Fruit fly (Drosophila melanogaster) whole organism, embryonic: Measurements from ENCODE around the gene CG10068.
A peak's percentile ranks its signal among the peaks of the same experiment; 100 is the strongest.

Experiments used
- Ada2b ChIP-seq: fragments of 200-800 bp; sonication (Bioruptor generic); IDR thresholded peaks from 2 replicates; pipeline ENCODE4 v1.3.6; 2022; ENCODE audit warnings: missing biosample characterization, missing genetic modification characterization
- B-H2 ChIP-seq: fragments of 200-800 bp; sonication (Bioruptor generic); optimal IDR thresholded peaks from 2 replicates; lab custom pipeline; 2018; ENCODE audit warnings: missing biosample characterization, mild to moderate bottlenecking, missing genetic modification characterization
- CG12071 ChIP-seq: fragments of 200-800 bp; sonication (Bioruptor generic); optimal IDR thresholded peaks from 3 replicates; lab custom pipeline; 2018; ENCODE audit warnings: missing biosample characterization, mild to moderate bottlenecking, missing genetic modification characterization
- CG1233 ChIP-seq: fragments of 200-800 bp; sonication (Bioruptor generic); optimal IDR thresholded peaks from 4 replicates; lab custom pipeline; 2018; ENCODE audit warnings: missing biosample characterization, mild to moderate bottlenecking, missing genetic modification characterization
- CG12391 ChIP-seq: fragments of 200-800 bp; sonication (Bioruptor generic); optimal IDR thresholded peaks from 3 replicates; lab custom pipeline; 2018; ENCODE audit warnings: missing biosample characterization, mild to moderate bottlenecking, missing genetic modification characterization, moderate library complexity
- CG12744 ChIP-seq: fragments of 200-800 bp; sonication (Bioruptor generic); optimal IDR thresholded peaks from 2 replicates; lab custom pipeline; 2016; ENCODE audit warnings: missing biosample characterization, missing genetic modification characterization
- CG12942 ChIP-seq: fragments of 200-800 bp; sonication (Bioruptor generic); optimal IDR thresholded peaks from 3 replicates; lab custom pipeline; 2016; ENCODE audit warnings: missing biosample characterization, missing genetic modification characterization
- CG15696 ChIP-seq: fragments of 200-800 bp; sonication (Bioruptor generic); optimal IDR thresholded peaks from 2 replicates; lab custom pipeline; 2019; ENCODE audit warnings: missing biosample characterization, mild to moderate bottlenecking, missing genetic modification characterization, moderate library complexity
- CG30020 ChIP-seq: fragments of 200-800 bp; optimal IDR thresholded peaks from 2 replicates; lab custom pipeline; 2019; ENCODE audit warnings: missing biosample characterization, mild to moderate bottlenecking, missing genetic modification characterization, moderate library complexity
- CG3065 ChIP-seq: fragments of 200-800 bp; sonication (Bioruptor generic); optimal IDR thresholded peaks from 2 replicates; lab custom pipeline; 2016; ENCODE audit warnings: missing biosample characterization, missing genetic modification characterization
- CG34224 ChIP-seq: fragments of 200-800 bp; sonication (Bioruptor generic); IDR thresholded peaks from 3 replicates; pipeline ENCODE4 v1.3.6; 2022; ENCODE audit warnings: missing biosample characterization, missing genetic modification characterization; ENCODE audit not compliant: partially characterized antibody
- CG34376 ChIP-seq: fragments of 200-800 bp; sonication (Bioruptor generic); optimal IDR thresholded peaks from 2 replicates; lab custom pipeline; 2018; ENCODE audit warnings: missing biosample characterization, mild to moderate bottlenecking, missing genetic modification characterization
- CG3995 ChIP-seq: fragments of 200-800 bp; sonication (Bioruptor generic); optimal IDR thresholded peaks from 3 replicates; lab custom pipeline; 2016; ENCODE audit warnings: missing biosample characterization, missing genetic modification characterization
- CG4328 ChIP-seq: fragments of 200-800 bp; sonication (Bioruptor generic); optimal IDR thresholded peaks from 3 replicates; lab custom pipeline; 2017; ENCODE audit warnings: missing biosample characterization, missing genetic modification reagents, missing genetic modification characterization
- CG5953 ChIP-seq: fragments of 200-800 bp; sonication (Bioruptor generic); IDR thresholded peaks from 2 replicates; pipeline ENCODE4 v1.3.6; 2022; ENCODE audit warnings: missing biosample characterization, missing genetic modification characterization
- CG8089 ChIP-seq: fragments of 200-800 bp; sonication (Bioruptor generic); optimal IDR thresholded peaks from 3 replicates; lab custom pipeline; 2016; ENCODE audit warnings: missing biosample characterization, missing genetic modification characterization
- CG8765 ChIP-seq: fragments of 200-800 bp; sonication (Bioruptor generic); IDR thresholded peaks from 2 replicates; pipeline ENCODE4 v1.3.6; 2022; ENCODE audit warnings: missing biosample characterization, missing genetic modification characterization
- CG9215 ChIP-seq: fragments of 200-800 bp; sonication (Bioruptor generic); IDR thresholded peaks from 2 replicates; pipeline ENCODE4 v1.3.6; 2022; ENCODE audit warnings: missing biosample characterization, missing genetic modification characterization
- CG9817 ChIP-seq: fragments of 200-800 bp; sonication (Bioruptor generic); optimal IDR thresholded peaks from 2 replicates; lab custom pipeline; 2018; ENCODE audit warnings: missing biosample characterization, mild to moderate bottlenecking, missing genetic modification characterization, moderate library complexity
- CG9932 ChIP-seq: fragments of 200-800 bp; sonication (Bioruptor generic); IDR thresholded peaks from 2 replicates; pipeline ENCODE4 v1.3.6; 2022; ENCODE audit warnings: missing biosample characterization, missing genetic modification characterization
- CTCF ChIP-seq: fragments of 200-800 bp; sonication (Bioruptor generic); optimal IDR thresholded peaks from 2 replicates; lab custom pipeline; 2017; ENCODE audit warnings: missing biosample characterization, mild to moderate bottlenecking, missing genetic modification characterization, moderate library complexity
- Dfd ChIP-seq, 2 experiments: fragments of >200 bp; optimal IDR thresholded peaks; 2 replicates each; lab custom pipeline; 2017; ENCODE audit warnings: missing biosample characterization in 2 of 2, missing genetic modification characterization in 2 of 2
- Doc2 ChIP-seq: fragments of 200-800 bp; sonication (Bioruptor generic); IDR thresholded peaks from 2 replicates; pipeline ENCODE4 v1.3.6; 2022; ENCODE audit warnings: missing biosample characterization, missing genetic modification characterization
- Gug ChIP-seq: fragments of 200-800 bp; sonication (Bioruptor generic); IDR thresholded peaks from 4 replicates; pipeline ENCODE4 v1.3.6; 2022; ENCODE audit warnings: missing biosample characterization, missing genetic modification characterization
- Hr51 ChIP-seq, 2 experiments: fragments of 200-800 bp; sonication (Bioruptor generic); optimal IDR thresholded peaks; 2 replicates in 1 of 2; 3 replicates in 1 of 2; lab custom pipeline; 2016 to 2018; ENCODE audit warnings: missing biosample characterization in 2 of 2, missing genetic modification characterization in 2 of 2, mild to moderate bottlenecking in 1 of 2, moderate library complexity in 1 of 2
- Lhr ChIP-seq: fragments of 200-800 bp; sonication (Bioruptor generic); optimal IDR thresholded peaks from 3 replicates; lab custom pipeline; 2017; ENCODE audit warnings: mild to moderate bottlenecking, missing biosample characterization, missing genetic modification reagents, missing genetic modification characterization
- MBD-R2 ChIP-seq: fragments of 200-800 bp; sonication (Bioruptor generic); IDR thresholded peaks from 2 replicates; pipeline ENCODE4 v1.3.6; 2022; ENCODE audit warnings: missing biosample characterization, missing genetic modification characterization
- Max ChIP-seq: fragments of 200-800 bp; sonication (Bioruptor generic); optimal IDR thresholded peaks from 2 replicates; lab custom pipeline; 2016; ENCODE audit warnings: missing biosample characterization, mild to moderate bottlenecking, missing genetic modification characterization
- NC2α ChIP-seq: fragments of 200-800 bp; sonication (Bioruptor generic); optimal IDR thresholded peaks from 2 replicates; lab custom pipeline; 2016; ENCODE audit warnings: missing biosample characterization, missing genetic modification characterization
- Pdp1 ChIP-seq, 2 experiments: fragments of 200-800 bp; sonication (Bioruptor generic); optimal IDR thresholded peaks; 3 replicates each; lab custom pipeline; 2016; ENCODE audit warnings: missing biosample characterization in 2 of 2, missing genetic modification characterization in 2 of 2, mild to moderate bottlenecking in 1 of 2, moderate library complexity in 1 of 2
- TFAM ChIP-seq: fragments of 200-800 bp; sonication (Bioruptor generic); optimal IDR thresholded peaks from 2 replicates; lab custom pipeline; 2017; ENCODE audit warnings: missing biosample characterization, missing genetic modification characterization, inconsistent platforms
- ab ChIP-seq: fragments of 200-800 bp; sonication (Bioruptor generic); optimal IDR thresholded peaks from 2 replicates; lab custom pipeline; 2016; ENCODE audit warnings: missing biosample characterization, missing genetic modification characterization
- cas ChIP-seq: fragments of 200-800 bp; sonication (Bioruptor generic); IDR thresholded peaks from 2 replicates; pipeline ENCODE4 v1.3.6; 2022; ENCODE audit warnings: missing biosample characterization, missing genetic modification characterization
- chinmo ChIP-seq: fragments of 200-800 bp; sonication (Bioruptor generic); IDR thresholded peaks from 4 replicates; pipeline ENCODE4 v1.3.6; 2022; ENCODE audit warnings: missing biosample characterization, missing genetic modification characterization; ENCODE audit not compliant: partially characterized antibody
- ci ChIP-seq: fragments of 200-800 bp; sonication (Bioruptor generic); IDR thresholded peaks from 3 replicates; pipeline ENCODE4 v1.3.6; 2022; ENCODE audit warnings: missing biosample characterization, missing genetic modification characterization
- crol ChIP-seq: fragments of 200-800 bp; sonication (Bioruptor generic); IDR thresholded peaks from 2 replicates; pipeline ENCODE4 v1.3.6; 2022; ENCODE audit warnings: missing biosample characterization, missing genetic modification characterization
- dpn ChIP-seq, 2 experiments: fragments of 200-800 bp; sonication (Bioruptor generic); optimal IDR thresholded peaks; 3 replicates each; lab custom pipeline; 2016; ENCODE audit warnings: missing biosample characterization in 2 of 2, missing genetic modification characterization in 2 of 2
- dysf ChIP-seq: fragments of 200-800 bp; sonication (Bioruptor generic); IDR thresholded peaks from 3 replicates; pipeline ENCODE4 v1.3.6; 2022; ENCODE audit warnings: missing biosample characterization, missing genetic modification characterization
- grau ChIP-seq: fragments of 200-800 bp; optimal IDR thresholded peaks from 3 replicates; lab custom pipeline; 2019; ENCODE audit warnings: missing biosample characterization, mild to moderate bottlenecking, missing genetic modification characterization, moderate library complexity
- jing ChIP-seq: fragments of 200-800 bp; sonication (Bioruptor generic); optimal IDR thresholded peaks from 2 replicates; lab custom pipeline; 2018; ENCODE audit warnings: missing biosample characterization, mild to moderate bottlenecking, missing genetic modification characterization
- knrl ChIP-seq: fragments of 200-800 bp; sonication (Bioruptor generic); IDR thresholded peaks from 3 replicates; pipeline ENCODE4 v1.3.6; 2022; ENCODE audit warnings: missing biosample characterization, missing genetic modification characterization; ENCODE audit not compliant: partially characterized antibody
- nerfin-1 ChIP-seq: fragments of 200-800 bp; sonication (Bioruptor generic); optimal IDR thresholded peaks from 3 replicates; lab custom pipeline; 2019; ENCODE audit warnings: missing biosample characterization, mild to moderate bottlenecking, missing genetic modification characterization, moderate library complexity
- otp ChIP-seq: fragments of 200-800 bp; sonication (Bioruptor generic); IDR thresholded peaks from 3 replicates; pipeline ENCODE4, ENCODE4 v1.3.6; 2022; ENCODE audit warnings: missing biosample characterization, missing genetic modification characterization
- pb ChIP-seq: fragments of 200-800 bp; sonication (Bioruptor generic); optimal IDR thresholded peaks from 3 replicates; lab custom pipeline; 2016; ENCODE audit warnings: missing biosample characterization, missing genetic modification characterization
- scrt ChIP-seq: fragments of 200-800 bp; sonication (Bioruptor generic); optimal IDR thresholded peaks from 2 replicates; lab custom pipeline; 2018; ENCODE audit warnings: missing biosample characterization, mild to moderate bottlenecking, missing genetic modification characterization, moderate library complexity
- slp2 ChIP-seq: fragments of 200-800 bp; sonication (Bioruptor generic); optimal IDR thresholded peaks from 2 replicates; lab custom pipeline; 2016; ENCODE audit warnings: missing biosample characterization, missing genetic modification characterization
- stwl ChIP-seq: fragments of 200-800 bp; sonication (Bioruptor generic); optimal IDR thresholded peaks from 3 replicates; lab custom pipeline; 2018; ENCODE audit warnings: missing biosample characterization, mild to moderate bottlenecking, missing genetic modification characterization, moderate library complexity
- trem ChIP-seq: fragments of 200-800 bp; optimal IDR thresholded peaks from 3 replicates; lab custom pipeline; 2019; ENCODE audit warnings: missing biosample characterization, mild to moderate bottlenecking, missing genetic modification characterization, moderate library complexity
- wdn ChIP-seq: fragments of 200-800 bp; sonication (Bioruptor generic); IDR thresholded peaks from 2 replicates; pipeline ENCODE4 v1.3.6; 2022; ENCODE audit warnings: missing biosample characterization, missing genetic modification characterization
- zfh2 ChIP-seq: fragments of 200-800 bp; sonication (Bioruptor generic); optimal IDR thresholded peaks from 2 replicates; lab custom pipeline; 2016; ENCODE audit warnings: missing biosample characterization, missing genetic modification characterization

Gene CG10068

dm6 chr3R:7144245-7144904 lies 16.5 kb upstream of the CG10068 start, which contains the start of the genes CG14610 and CG2656 (continued):
- TF ChIP-seq Hr51 (GFP tag; optimal IDR thresholded peaks at IDR 0.05; lab: Kevin White, UChicago) (peak; percentile 44 to 82), zfh2 (GFP tag; lab: Kevin White, UChicago) (peak; percentile 86), wdn (GFP tag; lab: Robert Waterston, UW) (0 out of 2 replicates have a peak, but pooled peaks have one; percentile 44), otp (0 out of 3 replicates have a peak, but pooled peaks have one; percentile 34), CG12391 (peak; percentile 73), CTCF (GFP tag; lab: Kevin White, UChicago) (peak; percentile 52), MBD-R2 (GFP tag; lab: Robert Waterston, UW) (peak; percentile 94), CG4328 (GFP tag; lab: Kevin White, UChicago) (peak; percentile 21), trem (tag; lab: Kevin White, UChicago) (peak; percentile 100), CG9817 (tag; lab: Kevin White, UChicago) (peak; percentile 53), pb (GFP tag; lab: Kevin White, UChicago) (peak; percentile 77), Pdp1 (GFP tag; optimal IDR thresholded peaks at IDR 0.05; lab: Kevin White, UChicago) (peak; percentile 78 to 89), slp2 (GFP tag; lab: Kevin White, UChicago) (peak; percentile 66), CG5953 (GFP tag; lab: Robert Waterston, UW) (peak; percentile 24; the same call in 1 of the 2 replicates), scrt (GFP tag; lab: Kevin White, UChicago) (no peak), CG9215 (GFP tag; lab: Robert Waterston, UW) (no peak), CG3065 (GFP tag; lab: Kevin White, UChicago) (peak; percentile 53), Lhr (GFP tag; lab: Kevin White, UChicago) (peak; percentile 42), ci (GFP tag; lab: Robert Waterston, UW) (peak; percentile 86), CG9932 (GFP tag; lab: Robert Waterston, UW) (peak; percentile 86), CG12942 (GFP tag; lab: Kevin White, UChicago) (peak; percentile 87), chinmo (no peak), ab (GFP tag; lab: Kevin White, UChicago) (no peak), CG15696 (peak; percentile 40), cas (0 out of 2 replicates have a peak, but pooled peaks have one; percentile 36), Max (GFP tag; lab: Kevin White, UChicago) (peak; percentile 75), Gug (GFP tag; lab: Robert Waterston, UW) (peak; percentile 89), jing (GFP tag; lab: Kevin White, UChicago) (no peak), knrl (GFP tag; lab: Robert Waterston, UW) (peak; percentile 51; the same call in 2 of the 3 replicates), CG3995 (GFP tag; lab: Kevin White, UChicago) (peak; percentile 16), grau (tag; lab: Kevin White, UChicago) (peak; percentile 58), dpn (GFP tag; optimal IDR thresholded peaks at IDR 0.05; lab: Kevin White, UChicago) (peak; percentile 83 to 90), stwl (tag; lab: Kevin White, UChicago) (peak; percentile 90), TFAM (GFP tag; lab: Kevin White, UChicago) (no peak), CG8765 (GFP tag; lab: Robert Waterston, UW) (peak; percentile 20; the same call in 1 of the 2 replicates), CG8089 (GFP tag; lab: Kevin White, UChicago) (peak; percentile 71), CG12071 (GFP tag; lab: Kevin White, UChicago) (peak; percentile 35), CG30020 (peak; percentile 17), CG34376 (peak; percentile 27), Dfd (GFP tag; optimal IDR thresholded peaks at IDR 0.05; lab: Kevin White, UChicago) (no peak), crol (no peak), B-H2 (peak; percentile 80), CG34224 (GFP tag; lab: Robert Waterston, UW) (peak; percentile 28; the same call in 2 of the 3 replicates), nerfin-1 (tag; lab: Kevin White, UChicago) (peak; percentile 96), dysf (GFP tag; lab: Robert Waterston, UW) (0 out of 3 replicates have a peak, but pooled peaks have one; percentile 42), NC2α (GFP tag; lab: Kevin White, UChicago) (peak; percentile 57), CG12744 (GFP tag; lab: Kevin White, UChicago) (peak; percentile 49), Ada2b (peak; percentile 51; the same call in 1 of the 2 replicates), Doc2 (no peak), CG1233 (GFP tag; lab: Kevin White, UChicago) (peak; percentile 32)
